Worm (Caenorhabditis elegans) whole organism, L1 larva: ENCODE data around the gene sra-28.
A peak's percentile ranks its signal among the peaks of the same experiment; 100 is the strongest.

Source experiments
- C16A3.4 ChIP-seq: fragments of 150-350 bp; optimal IDR thresholded peaks from 2 replicates; lab custom pipeline; 2014; ENCODE audit warnings: missing biosample characterization, missing genetic modification characterization
- C34B4.2 ChIP-seq: sonication (generic microtip); optimal IDR thresholded peaks from 2 replicates; lab custom pipeline; 2017; ENCODE audit warnings: mild to moderate bottlenecking, missing genetic modification characterization, missing compliant biosample characterization
- F16B12.6 ChIP-seq: fragments of 150-350 bp; optimal IDR thresholded peaks from 2 replicates; lab custom pipeline; 2014; ENCODE audit warnings: missing biosample characterization, missing genetic modification characterization
- aly-2 ChIP-seq: fragments of 150-350 bp; optimal IDR thresholded peaks from 2 replicates; lab custom pipeline; 2014; ENCODE audit warnings: missing biosample characterization, missing genetic modification characterization
- ama-1 ChIP-seq: fragments of 150-350 bp; optimal IDR thresholded peaks from 2 replicates; lab custom pipeline; 2014
- ceh-8 ChIP-seq: fragments of 200-800 bp; sonication (Bioruptor generic); optimal IDR thresholded peaks from 2 replicates; lab custom pipeline; 2018; ENCODE audit warnings: mild to moderate bottlenecking, missing genetic modification characterization, moderate library complexity, missing compliant biosample characterization
- ceh-82 ChIP-seq, 3 experiments: fragments of 150-350 bp in 1 of 3; sonication (generic microtip) in 2 of 3; optimal IDR thresholded peaks; 2 replicates each; lab custom pipeline; 2014 to 2017; ENCODE audit warnings: missing biosample characterization in 3 of 3, missing genetic modification characterization in 3 of 3
- ceh-88 ChIP-seq: fragments of 200-800 bp; sonication (Bioruptor generic); IDR thresholded peaks from 2 replicates; pipeline ENCODE4 v1.3.6; 2022; ENCODE audit warnings: missing genetic modification characterization, missing compliant biosample characterization
- ceh-90 ChIP-seq: sonication (generic microtip); optimal IDR thresholded peaks from 2 replicates; lab custom pipeline; 2016; ENCODE audit warnings: missing genetic modification characterization, missing compliant biosample characterization
- dsc-1 ChIP-seq: sonication (generic microtip); optimal IDR thresholded peaks from 2 replicates; lab custom pipeline; 2016; ENCODE audit warnings: mild to moderate bottlenecking, missing genetic modification characterization, missing compliant biosample characterization
- efl-3 ChIP-seq: fragments of 200-800 bp; sonication (Bioruptor generic); optimal IDR thresholded peaks from 2 replicates; lab custom pipeline; 2018; ENCODE audit warnings: mild to moderate bottlenecking, missing genetic modification characterization, missing compliant biosample characterization
- egl-13 ChIP-seq: sonication (generic microtip); optimal IDR thresholded peaks from 2 replicates; lab custom pipeline; 2016; ENCODE audit warnings: missing genotype, missing genetic modification reagents, missing genetic modification characterization, missing compliant biosample characterization
- elt-3 ChIP-seq, 6 experiments: fragments of 150-350 bp in 1 of 6; sonication (generic microtip); optimal IDR thresholded peaks; 2 replicates each; lab custom pipeline; 2017 to 2018; ENCODE audit warnings: missing biosample characterization in 6 of 6, missing genetic modification characterization in 6 of 6, inconsistent platforms in 1 of 6
- ets-5 ChIP-seq: fragments of 200-800 bp; sonication (Bioruptor generic); IDR thresholded peaks from 2 replicates; pipeline ENCODE4 v1.3.6; 2022; ENCODE audit warnings: missing genetic modification characterization, missing compliant biosample characterization
- fkh-4 ChIP-seq: sonication (generic microtip); optimal IDR thresholded peaks from 2 replicates; lab custom pipeline; 2016; ENCODE audit warnings: missing compliant biosample characterization, missing genetic modification characterization, borderline replicate concordance
- fkh-8 ChIP-seq: sonication (generic microtip); optimal IDR thresholded peaks from 2 replicates; lab custom pipeline; 2016; ENCODE audit warnings: mild to moderate bottlenecking, missing genetic modification characterization, missing compliant biosample characterization
- fos-1 ChIP-seq: fragments of 150-350 bp; optimal IDR thresholded peaks from 2 replicates; lab custom pipeline; 2014; ENCODE audit warnings: missing biosample characterization, missing genetic modification characterization
- grh-1 ChIP-seq: fragments of 200-800 bp; sonication (Bioruptor generic); IDR thresholded peaks from 2 replicates; pipeline ENCODE4 v1.3.6; 2022; ENCODE audit warnings: missing genetic modification reagents, missing genetic modification characterization, missing compliant biosample characterization
- hpl-2 ChIP-seq: fragments of 150-350 bp; optimal IDR thresholded peaks from 2 replicates; lab custom pipeline; 2014; ENCODE audit warnings: missing biosample characterization, missing genetic modification reagents, missing genetic modification characterization
- irx-1 ChIP-seq: sonication (generic microtip); optimal IDR thresholded peaks from 2 replicates; lab custom pipeline; 2016; ENCODE audit warnings: missing genetic modification characterization, missing compliant biosample characterization
- isw-1 ChIP-seq: fragments of 200-800 bp; sonication (Bioruptor generic); IDR thresholded peaks from 2 replicates; pipeline ENCODE4 v1.3.6; 2022; ENCODE audit warnings: missing genetic modification characterization, missing compliant biosample characterization
- jun-1 ChIP-seq: fragments of 150-350 bp; optimal IDR thresholded peaks from 2 replicates; lab custom pipeline; 2014; ENCODE audit warnings: missing biosample characterization, missing genetic modification reagents, missing genetic modification characterization
- lin-35 ChIP-seq, 2 experiments: fragments of 150-350 bp; optimal IDR thresholded peaks; 2 replicates each; lab custom pipeline; 2014; ENCODE audit warnings: missing biosample characterization in 2 of 2, missing genetic modification characterization in 2 of 2, missing genetic modification reagents in 2 of 2
- lin-39 ChIP-seq: fragments of 150-350 bp; optimal IDR thresholded peaks from 2 replicates; lab custom pipeline; 2014; ENCODE audit warnings: missing biosample characterization, missing genetic modification reagents, missing genetic modification characterization
- lir-3 ChIP-seq: sonication (generic microtip); optimal IDR thresholded peaks from 2 replicates; lab custom pipeline; 2016; ENCODE audit warnings: mild to moderate bottlenecking, missing genetic modification characterization, moderate library complexity, missing compliant biosample characterization; ENCODE audit not compliant: poor library complexity
- lsy-2 ChIP-seq, 2 experiments: fragments of 150-350 bp; optimal IDR thresholded peaks; 2 replicates each; lab custom pipeline; 2014; ENCODE audit warnings: missing biosample characterization in 2 of 2, missing genetic modification characterization in 2 of 2
- mab-9 ChIP-seq: fragments of 200-800 bp; sonication (Bioruptor generic); IDR thresholded peaks from 2 replicates; pipeline ENCODE4 v1.3.6; 2022; ENCODE audit warnings: missing genetic modification reagents, missing genetic modification characterization, missing compliant biosample characterization
- nhr-11 ChIP-seq: fragments of 150-350 bp; optimal IDR thresholded peaks from 2 replicates; lab custom pipeline; 2014; ENCODE audit warnings: missing biosample characterization, missing genetic modification characterization
- nhr-237 ChIP-seq: fragments of 150-350 bp; optimal IDR thresholded peaks from 2 replicates; lab custom pipeline; 2014; ENCODE audit warnings: missing biosample characterization, missing genetic modification characterization
- nhr-28 ChIP-seq: fragments of 150-350 bp; optimal IDR thresholded peaks from 2 replicates; lab custom pipeline; 2014; ENCODE audit warnings: missing biosample characterization, missing genetic modification characterization
- nhr-47 ChIP-seq: sonication (generic microtip); optimal IDR thresholded peaks from 2 replicates; lab custom pipeline; 2016; ENCODE audit warnings: mild to moderate bottlenecking, missing genetic modification characterization, moderate library complexity, missing compliant biosample characterization
- nhr-71 ChIP-seq: sonication (generic microtip); optimal IDR thresholded peaks from 2 replicates; lab custom pipeline; 2016; ENCODE audit warnings: mild to moderate bottlenecking, missing genetic modification characterization, moderate library complexity, missing compliant biosample characterization
- nhr-76 ChIP-seq: sonication (generic microtip); optimal IDR thresholded peaks from 2 replicates; lab custom pipeline; 2017; ENCODE audit warnings: missing biosample characterization, missing genetic modification characterization
- nhr-77 ChIP-seq: fragments of 150-350 bp; optimal IDR thresholded peaks from 2 replicates; lab custom pipeline; 2014; ENCODE audit warnings: missing biosample characterization, missing genetic modification characterization
- nhr-84 ChIP-seq: sonication (generic microtip); optimal IDR thresholded peaks from 2 replicates; lab custom pipeline; 2017; ENCODE audit warnings: missing biosample characterization, missing genetic modification characterization
- nhr-90 ChIP-seq: sonication (generic microtip); optimal IDR thresholded peaks from 2 replicates; lab custom pipeline; 2016; ENCODE audit warnings: mild to moderate bottlenecking, missing genetic modification characterization, missing compliant biosample characterization; ENCODE audit not compliant: poor library complexity
- pax-3 ChIP-seq: fragments of 200-800 bp; sonication (Bioruptor generic); optimal IDR thresholded peaks from 2 replicates; lab custom pipeline; 2018; ENCODE audit warnings: mild to moderate bottlenecking, missing genetic modification characterization, moderate library complexity, missing compliant biosample characterization
- pqm-1 ChIP-seq: sonication (generic microtip); optimal IDR thresholded peaks from 3 replicates; lab custom pipeline; 2017; ENCODE audit warnings: missing biosample characterization, missing genetic modification characterization
- snpc-4 ChIP-seq: fragments of 150-350 bp; optimal IDR thresholded peaks from 2 replicates; lab custom pipeline; 2014; ENCODE audit warnings: missing biosample characterization, missing genetic modification characterization
- snu-23 ChIP-seq: sonication (generic microtip); optimal IDR thresholded peaks from 2 replicates; lab custom pipeline; 2016; ENCODE audit warnings: missing genetic modification characterization, missing compliant biosample characterization
- sptf-1 ChIP-seq: fragments of 150-350 bp; optimal IDR thresholded peaks from 2 replicates; lab custom pipeline; 2014; ENCODE audit warnings: missing biosample characterization, missing genetic modification characterization
- tbx-2 ChIP-seq: sonication (generic microtip); optimal IDR thresholded peaks from 2 replicates; lab custom pipeline; 2016; ENCODE audit warnings: missing genetic modification characterization, missing compliant biosample characterization
- unc-130 ChIP-seq: fragments of 150-350 bp; optimal IDR thresholded peaks from 2 replicates; lab custom pipeline; 2017; ENCODE audit warnings: missing biosample characterization, missing genetic modification characterization, inconsistent platforms
- unc-30 ChIP-seq: sonication (generic microtip); optimal IDR thresholded peaks from 2 replicates; lab custom pipeline; 2017; ENCODE audit warnings: missing biosample characterization, missing genetic modification characterization
- unc-62 ChIP-seq: fragments of 150-350 bp; optimal IDR thresholded peaks from 2 replicates; lab custom pipeline; 2014; ENCODE audit warnings: missing biosample characterization, missing genetic modification reagents, missing genetic modification characterization
- unc-86 ChIP-seq: sonication (generic microtip); optimal IDR thresholded peaks from 2 replicates; lab custom pipeline; 2016; ENCODE audit warnings: missing genetic modification characterization, missing compliant biosample characterization
- unc-98 ChIP-seq: fragments of 200-800 bp; sonication (Bioruptor generic); IDR thresholded peaks from 2 replicates; pipeline ENCODE4 v1.3.6; 2022; ENCODE audit warnings: missing genetic modification characterization, missing compliant biosample characterization
- zag-1 ChIP-seq: fragments of 150-350 bp; optimal IDR thresholded peaks from 2 replicates; lab custom pipeline; 2014; ENCODE audit warnings: missing biosample characterization, missing genetic modification characterization
- zip-4 ChIP-seq: fragments of 200-800 bp; sonication (Bioruptor generic); optimal IDR thresholded peaks from 2 replicates; lab custom pipeline; 2018; ENCODE audit warnings: mild to moderate bottlenecking, missing genetic modification characterization, moderate library complexity, missing compliant biosample characterization
- ztf-11 ChIP-seq, 2 experiments: sonication (generic microtip); optimal IDR thresholded peaks; 2 replicates each; lab custom pipeline; 2016 to 2017; ENCODE audit warnings: missing genetic modification characterization in 2 of 2, missing biosample characterization in 1 of 2, missing compliant biosample characterization in 1 of 2
- ztf-4 ChIP-seq: fragments of 150-350 bp; optimal IDR thresholded peaks from 2 replicates; lab custom pipeline; 2014; ENCODE audit warnings: missing biosample characterization, missing genetic modification characterization

Gene sra-28

ce11 chrII:6600973-6601372, 27.4 kb upstream of the sra-28 start, which contains the start of gene vps-33.2 (continued):
- TF ChIP-seq nhr-77 (tag; lab: Kevin White, UChicago) = no peak
- TF ChIP-seq ceh-88 = no peak
- TF ChIP-seq aly-2 (tag; lab: Kevin White, UChicago) = no peak
- no peak for TF ChIP-seq zag-1
- no peak for TF ChIP-seq C16A3.4 (tag; lab: Kevin White, UChicago)
- TF ChIP-seq isw-1 (GFP tag; lab: Robert Waterston, UW) = no peak
- TF ChIP-seq nhr-76 = no peak
- TF ChIP-seq C34B4.2 (tag; lab: Kevin White, UChicago) = no peak
- TF ChIP-seq nhr-237 (tag; lab: Kevin White, UChicago) = no peak
- TF ChIP-seq ceh-8 (GFP tag; lab: Kevin White, UChicago) = no peak
- TF ChIP-seq elt-3 (tag; optimal IDR thresholded peaks at IDR 0.05; lab: Kevin White, UChicago) = peak in 1 of 6 experiments; percentile 6
- TF ChIP-seq nhr-47 (tag; lab: Kevin White, UChicago) = peak; percentile 66
- TF ChIP-seq ztf-11 (tag; optimal IDR thresholded peaks at IDR 0.05; lab: Kevin White, UChicago) = no peak
- no peak for TF ChIP-seq grh-1 (GFP tag; lab: Robert Waterston, UW)
- no peak for TF ChIP-seq fkh-8
- TF ChIP-seq fkh-4 (tag; lab: Kevin White, UChicago) = no peak
- no peak for TF ChIP-seq nhr-11
- no peak for TF ChIP-seq ets-5 (GFP tag; lab: Robert Waterston, UW)
- TF ChIP-seq jun-1 = no peak
- TF ChIP-seq ceh-82 (tag; optimal IDR thresholded peaks at IDR 0.05; lab: Kevin White, UChicago) = peak in 2 of 3 experiments; percentile 6 to 32
- TF ChIP-seq lin-39 (tag; lab: Kevin White, UChicago) = no peak
- peak; percentile 55 to 61 for TF ChIP-seq lsy-2 (tag; optimal IDR thresholded peaks at IDR 0.05; lab: Kevin White, UChicago)
- peak; percentile 60 for TF ChIP-seq snu-23
- no peak for TF ChIP-seq unc-62 (GFP tag; lab: Kevin White, UChicago)
- TF ChIP-seq unc-130 (tag; lab: Kevin White, UChicago) = peak; percentile 27
- no peak for TF ChIP-seq nhr-84 (tag; lab: Kevin White, UChicago)
- TF ChIP-seq lin-35 (GFP tag; optimal IDR thresholded peaks at IDR 0.05; lab: Kevin White, UChicago) = peak; percentile 42 to 71
- peak; percentile 36 for TF ChIP-seq dsc-1 (tag; lab: Kevin White, UChicago)
- no peak for TF ChIP-seq unc-30 (tag; lab: Kevin White, UChicago)
- no peak for TF ChIP-seq zip-4 (GFP tag; lab: Kevin White, UChicago)
- no peak for TF ChIP-seq unc-98 (GFP tag; lab: Robert Waterston, UW)
- TF ChIP-seq ceh-90 (tag; lab: Kevin White, UChicago) = no peak
- peak; percentile 42 for TF ChIP-seq fos-1
- TF ChIP-seq hpl-2 (GFP tag; lab: Kevin White, UChicago) = no peak
- TF ChIP-seq nhr-28 (tag; lab: Kevin White, UChicago) = no peak
- TF ChIP-seq irx-1 (tag; lab: Kevin White, UChicago) = peak; percentile 8
- TF ChIP-seq ztf-4 (tag; lab: Kevin White, UChicago) = no peak
- TF ChIP-seq sptf-1 (tag; lab: Kevin White, UChicago) = no peak
- TF ChIP-seq ama-1 (lab: Kevin White, UChicago) = no peak
- peak; percentile 63 for TF ChIP-seq tbx-2 (tag; lab: Kevin White, UChicago)
- TF ChIP-seq mab-9 (GFP tag; lab: Robert Waterston, UW) = no peak
- TF ChIP-seq F16B12.6 = peak; percentile 95
- TF ChIP-seq nhr-90 (tag; lab: Kevin White, UChicago) = peak; percentile 0
- no peak for TF ChIP-seq pqm-1
- no peak for TF ChIP-seq egl-13
- TF ChIP-seq efl-3 (GFP tag; lab: Kevin White, UChicago) = no peak
- TF ChIP-seq snpc-4 = no peak
- TF ChIP-seq lir-3 (tag; lab: Kevin White, UChicago) = no peak
- no peak for TF ChIP-seq pax-3 (tag; lab: Kevin White, UChicago)
- peak; percentile 40 for TF ChIP-seq unc-86 (tag; lab: Kevin White, UChicago)
- TF ChIP-seq nhr-71 = peak; percentile 68
